Worm (Caenorhabditis elegans): ENCODE measurements around the gene ent-5.

DNA sequence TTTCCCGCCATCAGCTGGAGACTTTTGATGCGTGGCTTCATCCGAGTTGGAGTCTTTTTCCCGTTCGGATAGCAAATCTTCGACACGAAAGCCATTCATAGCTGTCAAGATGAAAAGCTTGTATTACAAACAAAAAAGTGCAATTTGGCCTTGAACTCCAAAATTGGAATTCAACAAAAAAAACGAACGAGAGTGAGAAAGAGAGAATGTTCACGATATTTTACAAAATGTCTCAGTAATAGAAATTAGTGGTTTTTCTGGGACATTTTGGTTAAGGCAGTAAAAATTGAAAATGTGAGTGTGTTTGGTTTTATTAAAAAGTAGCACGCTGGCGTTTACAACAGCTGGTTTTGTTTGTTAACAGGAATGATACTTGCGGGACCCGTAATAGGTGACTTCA, 5.1 kb upstream of the ent-5 start, which contains the start of gene ceh-1:
- TF ChIP-seq lin-39 (tag; optimal IDR thresholded peaks at IDR 0.05): no peak
- no peak for TF ChIP-seq zag-1 (tag; optimal IDR thresholded peaks at IDR 0.05)
- TF ChIP-seq nhr-237 (tag; optimal IDR thresholded peaks at IDR 0.05): no peak
- no peak for TF ChIP-seq nfya-1 (tag; optimal IDR thresholded peaks at IDR 0.05; ENCODE audit: insufficient read depth)
- no peak for TF ChIP-seq snpc-4 (tag; optimal IDR thresholded peaks at IDR 0.05)
- no peak for TF ChIP-seq elt-3 (tag; optimal IDR thresholded peaks at IDR 0.05)
- TF ChIP-seq unc-62 (GFP tag; optimal IDR thresholded peaks at IDR 0.05): no peak
